Worm (Caenorhabditis elegans): ENCODE data around the gene T28F12.1.

T28F12.1 gene

ce11 chrV:4505408-4506270 lies 7.2 kb upstream of the T28F12.1 start:
- TF ChIP-seq F37D6.2 (tag; optimal IDR thresholded peaks at IDR 0.05) = no peak
- no peak for TF ChIP-seq zip-11 (GFP tag; IDR thresholded peaks at IDR 0.05)
- TF ChIP-seq unc-62 (GFP tag; optimal IDR thresholded peaks at IDR 0.05 in 1 of 2) = peak in 1 of 2 experiments; percentile 67
- no peak for TF ChIP-seq unc-62 (tag; optimal IDR thresholded peaks at IDR 0.05)
- TF ChIP-seq unc-39 (tag; optimal IDR thresholded peaks at IDR 0.05) = no peak
- TF ChIP-seq ces-1 (GFP tag; optimal IDR thresholded peaks at IDR 0.05) = no peak
- no peak for TF ChIP-seq Y105C5A.15 (GFP tag; IDR thresholded peaks at IDR 0.05)

- TF ChIP-seq unc-62 (GFP tag; optimal IDR thresholded peaks at IDR 0.05 in 1 of 2) (peak in 1 of 2 experiments; percentile 64), unc-62 (tag; optimal IDR thresholded peaks at IDR 0.05) (no peak), mdt-29 (GFP tag; IDR thresholded peaks at IDR 0.05) (no peak), aha-1 (tag) (peak; percentile 78), saeg-2 (GFP tag; IDR thresholded peaks at IDR 0.05) (no peak)
Observed at ce11 chrV:4506681-4507080, 6.2 kb upstream of the T28F12.1 start.

DNA sequence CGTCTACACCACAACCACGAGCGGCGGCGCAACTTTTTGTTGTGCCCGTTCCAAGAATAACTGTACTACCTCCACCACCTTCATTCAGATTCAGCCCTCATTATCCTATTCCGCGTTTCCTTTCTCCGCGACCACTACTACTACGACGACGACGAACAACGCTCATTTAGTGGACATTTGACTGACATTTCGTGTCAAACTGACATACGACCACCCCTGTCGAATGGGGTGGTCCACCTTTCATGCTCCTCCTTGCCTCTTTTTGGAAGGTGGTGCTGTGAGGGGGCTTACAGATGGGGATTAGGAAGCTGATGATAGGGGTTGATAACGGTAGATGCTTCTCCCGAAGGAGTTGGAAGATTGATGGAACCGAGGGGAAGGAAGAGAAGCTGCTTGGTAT lies 5.7 kb upstream of the T28F12.1 start:
- TF ChIP-seq unc-62 (GFP tag; optimal IDR thresholded peaks at IDR 0.05 in 1 of 2) (peak in 1 of 2 experiments; percentile 100), unc-62 (tag; optimal IDR thresholded peaks at IDR 0.05) (no peak), nhr-42 (GFP tag; IDR thresholded peaks at IDR 0.05) (no peak)

DNA sequence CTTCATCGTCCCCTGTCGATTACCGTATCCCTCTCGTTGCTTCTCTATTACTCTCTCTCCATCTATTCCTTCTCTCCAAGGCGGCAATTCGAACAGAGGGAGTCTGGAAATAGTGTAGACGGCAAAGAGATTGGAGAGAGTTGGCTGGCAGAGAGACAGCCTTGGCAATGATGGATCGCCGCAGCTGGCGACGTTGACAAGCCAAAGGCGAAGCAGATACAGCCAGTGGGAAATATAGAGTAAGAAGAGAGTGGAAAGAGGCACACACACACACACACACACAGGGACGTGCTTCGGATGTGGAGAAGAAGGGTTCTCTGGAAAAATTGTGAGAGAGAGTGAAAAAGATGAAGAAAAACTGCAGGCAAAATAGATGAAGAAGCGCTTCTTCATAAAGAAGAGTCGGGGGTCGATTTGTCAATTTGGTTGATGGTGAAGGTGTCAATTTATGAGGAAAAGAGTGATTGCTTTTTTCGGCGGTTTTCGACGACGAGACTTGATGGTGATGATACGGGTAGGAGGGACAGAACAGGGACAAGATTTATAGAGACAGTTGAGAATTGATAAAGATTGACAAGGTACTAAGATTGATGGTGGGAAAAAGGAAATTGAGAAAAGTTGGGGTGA lies 4.9 kb upstream of the T28F12.1 start:
- TF ChIP-seq lin-39 (tag; optimal IDR thresholded peaks at IDR 0.05) (peak; percentile 89), Y75B8A.6 (GFP tag; IDR thresholded peaks at IDR 0.05) (no peak), ceh-28 (tag; optimal IDR thresholded peaks at IDR 0.05) (no peak), nhr-41 (GFP tag; IDR thresholded peaks at IDR 0.05) (no peak), duxl-1 (tag; optimal IDR thresholded peaks at IDR 0.05; ENCODE audit: poor library complexity) (no peak), skn-1 (tag; optimal IDR thresholded peaks at IDR 0.05) (no peak), lin-13 (GFP tag; optimal IDR thresholded peaks at IDR 0.05) (no peak), dmd-6 (GFP tag; IDR thresholded peaks at IDR 0.05) (no peak), D1046.2 (GFP tag; IDR thresholded peaks at IDR 0.05) (no peak), ztf-11 (tag; optimal IDR thresholded peaks at IDR 0.05) (no peak), dpl-1 (GFP tag; optimal IDR thresholded peaks at IDR 0.05) (no peak), tra-1 (GFP tag; IDR thresholded peaks at IDR 0.05) (peak; percentile 17; the same call in 1 of the 2 replicates), lin-1 (GFP tag; IDR thresholded peaks at IDR 0.05) (no peak), lin-15B (tag; optimal IDR thresholded peaks at IDR 0.05) (no peak), set-16 (GFP tag; IDR thresholded peaks at IDR 0.05) (peak; percentile 35), T20F7.1 (GFP tag; optimal IDR thresholded peaks at IDR 0.05) (no peak), zip-2 (tag; optimal IDR thresholded peaks at IDR 0.05) (no peak), unc-130 (GFP tag; optimal IDR thresholded peaks at IDR 0.05) (no peak), lsy-2 (tag; optimal IDR thresholded peaks at IDR 0.05) (peak; percentile 79 to 94), zag-1 (tag; optimal IDR thresholded peaks at IDR 0.05) (no peak), fos-1 (tag; optimal IDR thresholded peaks at IDR 0.05) (no peak), madf-5 (GFP tag; IDR thresholded peaks at IDR 0.05) (0 out of 4 replicates have a peak, but pooled peaks of 1 of the 2 experiments have one; percentile 60), zip-11 (GFP tag; IDR thresholded peaks at IDR 0.05) (no peak), dve-1 (tag; optimal IDR thresholded peaks at IDR 0.05; ENCODE audit: insufficient read depth) (peak; percentile 14), nhr-25 (tag; optimal IDR thresholded peaks at IDR 0.05; ENCODE audit: borderline replicate concordance, insufficient read depth) (peak; percentile 35), aly-2 (tag; optimal IDR thresholded peaks at IDR 0.05) (no peak), hmg-1.1 (GFP tag; IDR thresholded peaks at IDR 0.05) (peak; percentile 71), egl-27 (tag; optimal IDR thresholded peaks at IDR 0.05) (no peak), sdz-12 (GFP tag; optimal IDR thresholded peaks at IDR 0.05) (no peak), ceh-82 (tag; optimal IDR thresholded peaks at IDR 0.05) (no peak), daf-16 (GFP tag; optimal IDR thresholded peaks at IDR 0.05) (peak in 1 of 2 experiments; percentile 65), daf-16 (tag; optimal IDR thresholded peaks at IDR 0.05) (no peak), hlh-30 (tag; optimal IDR thresholded peaks at IDR 0.05; ENCODE audit: insufficient read depth) (peak; percentile 65)
